Worm (Caenorhabditis elegans): ENCODE data around the gene srd-8.

- no peak for TF ChIP-seq snpc-4 (tag; optimal IDR thresholded peaks at IDR 0.05)
- no peak for TF ChIP-seq lin-39 (tag; optimal IDR thresholded peaks at IDR 0.05)
- TF ChIP-seq nhr-76 (tag; optimal IDR thresholded peaks at IDR 0.05), result no peak
- TF ChIP-seq nhr-10 (tag; optimal IDR thresholded peaks at IDR 0.05), result no peak
- TF ChIP-seq pha-4 (GFP tag; IDR thresholded peaks at IDR 0.05), result no peak
- peak; percentile 91 for TF ChIP-seq pha-4 (tag; optimal IDR thresholded peaks at IDR 0.05)
- TF ChIP-seq ztf-11 (tag; optimal IDR thresholded peaks at IDR 0.05), result no peak
- no peak for TF ChIP-seq dmd-6 (GFP tag; IDR thresholded peaks at IDR 0.05)
- TF ChIP-seq jun-1 (tag; optimal IDR thresholded peaks at IDR 0.05), result no peak
- TF ChIP-seq dpl-1 (GFP tag; optimal IDR thresholded peaks at IDR 0.05), result no peak
- no peak for TF ChIP-seq fkh-10 (GFP tag; optimal IDR thresholded peaks at IDR 0.05)
- TF ChIP-seq F37D6.2 (tag; optimal IDR thresholded peaks at IDR 0.05), result no peak
Observed at ce11 chrIV:5603321-5603720, 42.1 kb downstream of the srd-8 start.

Data from whole organism, L4 larva.